Worm (Caenorhabditis elegans) whole organism, midembryonic: ENCODE measurements around the gene ribo-1.

Experiments
- flt-1 ChIP-seq: fragments of 200-800 bp; sonication (Bioruptor generic); IDR thresholded peaks from 2 replicates; pipeline ENCODE4 v1.3.6; 2022; ENCODE audit warnings: missing genetic modification characterization, missing compliant biosample characterization
- klf-2 ChIP-seq: fragments of 200-800 bp; sonication (Bioruptor generic); conservative IDR thresholded peaks from 2 replicates; pipeline ENCODE4 v1.3.6; 2022; ENCODE audit warnings: missing genetic modification reagents, missing genetic modification characterization, missing compliant biosample characterization
- med-1 ChIP-seq: sonication (generic microtip); optimal IDR thresholded peaks from 2 replicates; lab custom pipeline; 2017; ENCODE audit warnings: missing genetic modification characterization, mild to moderate bottlenecking, missing compliant biosample characterization, antibody characterized with exemption, missing genetic modification reagents; ENCODE audit not compliant: insufficient read depth

ce11 chrIV:6904606-6905005 is 5.9 kb upstream of the ribo-1 start:
- TF ChIP-seq klf-2 (GFP tag; lab: Robert Waterston, UW): no peak
- no peak for TF ChIP-seq med-1 (GFP tag; lab: Kevin White, UChicago)
- no peak for TF ChIP-seq flt-1 (GFP tag; lab: Robert Waterston, UW)
